Fruit fly (Drosophila melanogaster) S2 (cell line): ENCODE results near the gene CG6674.

Experiments used
- CG8478 ChIP-seq: fragments of >200 bp; optimal IDR thresholded peaks from 2 replicates; lab custom pipeline; 2018
- CTCF ChIP-seq, 2 experiments: fragments of >200 bp; optimal IDR thresholded peaks; 2 replicates each; lab custom pipeline; 2018

Gene CG6674

DNA sequence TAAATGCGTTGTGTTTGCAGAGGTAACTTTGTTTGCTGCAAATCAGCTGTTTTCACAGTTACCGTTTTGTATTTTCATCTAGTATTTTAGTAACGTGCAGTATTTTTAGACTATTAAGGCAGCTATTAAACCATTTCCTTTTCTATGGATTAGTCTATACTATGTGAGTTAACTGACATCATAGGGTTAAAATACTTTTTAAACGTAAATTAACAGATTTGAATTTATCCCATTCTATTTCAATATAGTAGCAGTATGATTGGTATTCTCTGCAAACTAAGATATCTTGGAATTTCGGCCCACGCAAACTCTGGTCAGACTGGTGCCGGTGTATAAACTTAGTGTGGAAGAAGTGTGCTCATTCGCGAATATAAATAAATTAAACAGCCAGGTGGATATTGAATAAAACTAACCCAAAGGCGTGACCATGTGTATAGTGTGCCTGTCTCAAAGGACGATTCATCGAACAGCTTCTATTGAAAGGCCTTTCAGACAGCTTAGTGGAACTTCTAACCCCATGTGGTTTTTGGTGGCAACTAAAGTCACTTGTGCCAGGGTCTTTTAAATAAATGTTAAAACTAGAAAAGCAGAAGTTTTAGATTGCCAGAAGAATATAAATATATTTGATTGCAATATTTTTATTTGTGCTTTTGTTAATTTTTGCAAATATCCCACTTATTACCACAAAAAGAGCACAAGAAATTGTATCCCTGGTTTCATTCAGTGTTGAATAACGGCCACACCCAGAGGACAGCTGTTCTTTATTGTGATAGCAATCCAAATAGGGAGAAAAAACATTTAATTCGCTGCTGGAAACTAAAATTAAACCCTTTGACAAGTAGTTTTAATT, at the start of gene CG6674, which contains the start of the genes CG42455 and vnc:
Gene CG6674, minus strand, starts transcription at position 48 of the 850 bp plus-strand sequence.
Gene CG42455, plus strand, starts transcription at position 306 of the 850 bp plus-strand sequence.
Gene vnc, plus strand, starts transcription at position 306 of the 850 bp plus-strand sequence.
- TF ChIP-seq CTCF (optimal IDR thresholded peaks at IDR 0.05; lab: Kevin White, UChicago) (no peak), CG8478 (lab: Kevin White, UChicago) (no peak)

DNA sequence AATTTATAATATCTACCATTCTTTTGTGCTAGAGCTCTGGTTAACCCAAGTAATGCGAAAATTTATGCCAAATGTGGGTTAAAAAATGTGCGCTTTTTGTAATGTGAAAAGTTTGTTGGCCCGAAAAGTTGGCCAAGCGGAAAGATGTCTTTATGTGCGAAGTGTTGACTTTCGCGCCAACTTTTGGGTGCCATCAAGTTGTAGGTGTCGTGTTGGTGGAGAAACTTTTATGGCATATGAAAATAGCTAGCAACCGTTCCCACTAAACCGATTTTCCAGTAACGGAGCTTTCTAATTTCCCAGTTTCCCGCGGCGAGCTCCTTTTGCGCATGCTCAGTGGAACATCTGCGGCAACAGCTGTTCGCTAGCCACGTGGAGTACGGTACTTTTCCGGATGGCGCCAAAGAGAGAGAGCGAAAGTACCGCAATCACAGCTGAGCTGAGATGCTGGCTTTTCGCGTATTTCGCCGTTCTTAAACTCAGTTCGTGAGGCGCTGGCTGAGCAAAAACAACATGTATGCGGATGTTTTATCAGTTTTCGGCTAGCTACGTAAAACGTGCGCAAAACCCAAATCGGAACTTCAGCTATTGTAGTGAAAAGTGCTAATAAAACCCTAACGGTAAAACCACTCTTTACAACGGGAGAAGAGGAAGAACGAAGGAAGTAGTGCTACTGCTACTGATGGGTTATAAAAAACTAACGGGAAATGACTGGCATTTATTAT, 2.5 kb upstream of the CG6674 start, which contains the start of gene dpr6:
Gene dpr6, plus strand, starts transcription at position 480 of the 725 bp plus-strand sequence.
- TF ChIP-seq CG8478 (lab: Kevin White, UChicago) (no peak), CTCF (optimal IDR thresholded peaks at IDR 0.05; lab: Kevin White, UChicago) (peak; percentile 59 to 60)

DNA sequence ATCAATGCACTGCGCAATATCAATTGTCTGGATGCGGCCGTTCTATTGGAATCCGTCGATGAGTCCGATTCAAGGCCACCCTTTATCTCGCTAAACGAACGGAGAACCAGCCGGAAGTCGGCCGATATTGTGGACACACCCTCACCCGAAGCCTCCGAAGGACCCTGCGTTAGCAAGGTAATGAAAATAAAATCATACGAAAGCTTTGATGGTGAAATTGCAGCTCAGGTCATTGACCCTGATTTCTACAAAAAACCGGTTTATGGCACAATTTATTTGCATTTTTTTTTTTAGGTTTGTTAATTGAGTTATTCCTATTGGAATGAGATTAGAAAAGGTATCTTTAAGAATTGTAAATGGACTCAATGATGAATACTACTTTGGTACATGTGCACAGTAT, 2.7 kb downstream of the CG6674 start:
- TF ChIP-seq CTCF (optimal IDR thresholded peaks at IDR 0.05; lab: Kevin White, UChicago), result no peak
- no peak for TF ChIP-seq CG8478 (lab: Kevin White, UChicago)

DNA sequence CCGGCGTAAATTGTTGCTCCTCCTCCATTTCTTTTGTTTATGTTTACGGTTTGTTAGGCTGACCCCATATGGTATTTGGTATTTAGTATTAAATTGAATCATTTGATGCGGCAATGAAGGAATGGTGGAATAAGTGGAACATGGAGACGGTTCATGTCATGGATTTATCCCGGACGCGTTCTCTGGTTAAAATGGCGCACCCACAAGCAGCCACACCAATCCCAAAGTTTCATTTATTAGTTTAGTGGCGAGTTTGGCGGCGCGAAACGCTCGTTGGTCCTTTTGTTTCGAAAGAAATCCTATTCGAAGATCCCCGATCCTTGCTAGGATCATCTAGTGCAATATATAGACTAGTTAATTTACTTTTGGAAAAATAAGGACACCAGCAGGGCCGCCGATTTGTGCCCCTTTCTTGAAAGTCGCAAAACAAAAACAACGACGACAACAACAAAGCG, 3.6 kb downstream of the CG6674 start, which contains the start of the genes CG6685 and Dronc:
Gene CG6685, minus strand, starts transcription at position 51 of the 455 bp plus-strand sequence.
Gene Dronc, plus strand, starts transcription at position 213 of the 455 bp plus-strand sequence.
- TF ChIP-seq CTCF (optimal IDR thresholded peaks at IDR 0.05; lab: Kevin White, UChicago) (peak; percentile 41 to 43), CG8478 (lab: Kevin White, UChicago) (no peak)

DNA sequence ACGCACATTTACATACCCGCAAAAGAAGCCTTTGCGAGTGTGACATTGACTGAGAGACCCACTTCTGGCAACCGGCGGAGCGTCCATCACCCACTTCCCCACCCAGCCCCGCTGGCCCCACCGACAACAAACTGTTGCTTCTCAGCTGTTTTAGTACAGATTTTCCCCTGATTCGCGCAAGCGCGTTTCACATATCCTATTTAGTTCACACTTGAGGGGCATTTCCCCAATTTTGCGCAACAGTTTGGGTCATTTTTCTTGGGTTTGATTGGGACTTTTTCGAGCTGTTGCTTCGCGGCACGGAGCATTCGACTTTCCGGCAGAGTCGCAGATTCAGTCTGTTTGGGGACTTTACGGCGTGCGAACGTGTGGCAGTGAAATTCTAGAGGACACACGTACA, 44.7 kb downstream of the CG6674 start:
- TF ChIP-seq CTCF (optimal IDR thresholded peaks at IDR 0.05; lab: Kevin White, UChicago), result no peak
- TF ChIP-seq CG8478 (lab: Kevin White, UChicago), result no peak
